Worm (Caenorhabditis elegans) whole organism, L4 larva: ENCODE measurements around the gene nlp-51.

Experiments
- Y48G9A.11 ChIP-seq: fragments of 200-800 bp; sonication (Bioruptor generic); IDR thresholded peaks from 2 replicates; pipeline ENCODE4 v1.3.6; 2022; ENCODE audit warnings: missing genetic modification reagents, missing genetic modification characterization, missing compliant biosample characterization
- aly-2 ChIP-seq: sonication (generic microtip); optimal IDR thresholded peaks from 2 replicates; lab custom pipeline; 2018; ENCODE audit warnings: missing biosample characterization, missing genetic modification characterization
- snpc-4 ChIP-seq: fragments of 150-350 bp; optimal IDR thresholded peaks from 2 replicates; lab custom pipeline; 2014; ENCODE audit warnings: missing biosample characterization, missing genetic modification characterization
- unc-130 ChIP-seq: sonication (generic microtip); optimal IDR thresholded peaks from 2 replicates; lab custom pipeline; 2016; ENCODE audit warnings: missing genetic modification reagents, missing genetic modification characterization, missing compliant biosample characterization
- ztf-7 ChIP-seq: fragments of 150-350 bp; optimal IDR thresholded peaks from 2 replicates; lab custom pipeline; 2014; ENCODE audit warnings: missing biosample characterization, missing genetic modification characterization

DNA sequence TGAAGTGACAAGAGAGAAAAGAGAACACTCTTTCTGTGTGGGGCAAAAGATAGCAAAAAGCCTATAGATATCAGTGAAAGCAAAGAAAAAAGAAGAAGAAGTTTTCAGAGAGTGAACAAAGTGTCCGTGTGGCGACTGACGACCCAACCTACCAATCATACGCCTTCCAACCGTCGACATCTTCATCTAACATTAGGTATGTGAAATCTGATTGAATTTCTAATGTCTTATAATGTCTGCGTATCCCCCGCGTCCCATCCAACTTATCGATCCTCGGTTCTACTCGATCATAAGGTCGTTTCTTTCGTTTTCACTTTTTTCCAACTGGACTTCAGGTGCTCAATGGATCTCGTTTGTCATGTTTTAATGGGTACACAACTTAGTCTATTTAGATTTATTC, 12.2 kb downstream of the nlp-51 start:
- TF ChIP-seq ztf-7 (no peak), unc-130 (GFP tag; lab: Kevin White, UChicago) (no peak), aly-2 (tag; lab: Kevin White, UChicago) (no peak), snpc-4 (tag; lab: Kevin White, UChicago) (no peak), Y48G9A.11 (GFP tag; lab: Robert Waterston, UW) (no peak)
